Worm (Caenorhabditis elegans): ENCODE results near the gene F29B9.7.

- no peak for TF ChIP-seq klf-2 (GFP tag; conservative IDR thresholded peaks at IDR 0.05)
- TF ChIP-seq tab-1 (GFP tag; IDR thresholded peaks at IDR 0.05) = no peak
- TF ChIP-seq flt-1 (GFP tag; IDR thresholded peaks at IDR 0.05) = no peak
- TF ChIP-seq ref-1 (GFP tag; conservative IDR thresholded peaks at IDR 0.05) = no peak
- TF ChIP-seq ztf-23 (GFP tag; IDR thresholded peaks at IDR 0.05) = no peak
- no peak for TF ChIP-seq ztf-29 (GFP tag; IDR thresholded peaks at IDR 0.05)
- TF ChIP-seq T22C8.4 (GFP tag; IDR thresholded peaks at IDR 0.05) = no peak
- TF ChIP-seq cog-1 (tag; optimal IDR thresholded peaks at IDR 0.05) = no peak
- TF ChIP-seq med-1 (GFP tag; optimal IDR thresholded peaks at IDR 0.05; ENCODE audit: insufficient read depth) = no peak
These were observed 2.2 kb upstream of the F29B9.7 start, which contains the start of gene F29B9.8 for ce11 chrIV:4647385-4647784.
